Worm (Caenorhabditis elegans) whole organism, early embryonic: Measurements from ENCODE around the gene hal-2.

Source experiments
- B0310.2 ChIP-seq: sonication (generic microtip); optimal IDR thresholded peaks from 2 replicates; lab custom pipeline; 2016; ENCODE audit warnings: mild to moderate bottlenecking, missing genetic modification characterization, missing compliant biosample characterization
- F13C5.2 ChIP-seq: sonication (generic microtip); optimal IDR thresholded peaks from 2 replicates; lab custom pipeline; 2017; ENCODE audit warnings: mild to moderate bottlenecking, missing genetic modification characterization, inconsistent platforms, missing compliant biosample characterization
- ama-1 ChIP-seq: fragments of 150-350 bp; optimal IDR thresholded peaks from 2 replicates; lab custom pipeline; 2014
- ceh-36 ChIP-seq: sonication (generic microtip); optimal IDR thresholded peaks from 2 replicates; lab custom pipeline; 2016; ENCODE audit warnings: missing genetic modification characterization, inconsistent platforms, missing compliant biosample characterization
- ets-7 ChIP-seq: sonication (generic microtip); optimal IDR thresholded peaks from 2 replicates; lab custom pipeline; 2016; ENCODE audit warnings: missing genotype, missing genetic modification characterization, missing compliant biosample characterization
- flt-1 ChIP-seq: fragments of 200-800 bp; sonication (Bioruptor generic); IDR thresholded peaks from 2 replicates; pipeline ENCODE4 v1.3.6; 2022; ENCODE audit warnings: missing genetic modification characterization, missing compliant biosample characterization
- hmbx-1 ChIP-seq: sonication (generic microtip); optimal IDR thresholded peaks from 2 replicates; lab custom pipeline; 2016; ENCODE audit warnings: mild to moderate bottlenecking, missing genetic modification characterization, missing compliant biosample characterization
- pes-1 ChIP-seq: fragments of 200-800 bp; sonication (Bioruptor generic); IDR thresholded peaks from 2 replicates; pipeline ENCODE4 v1.3.6; 2022; ENCODE audit warnings: missing genetic modification reagents, missing genetic modification characterization, missing compliant biosample characterization
- tbx-37 ChIP-seq: fragments of 200-800 bp; sonication (Bioruptor generic); conservative IDR thresholded peaks from 2 replicates; pipeline ENCODE4 v1.3.6; 2022; ENCODE audit warnings: missing genetic modification reagents, missing genetic modification characterization, missing compliant biosample characterization

- TF ChIP-seq ceh-36: no peak
- TF ChIP-seq ama-1 (lab: Kevin White, UChicago): no peak
- no peak for TF ChIP-seq pes-1 (GFP tag; lab: Robert Waterston, UW)
- no peak for TF ChIP-seq tbx-37 (GFP tag; lab: Robert Waterston, UW)
- no peak for TF ChIP-seq F13C5.2 (tag; lab: Kevin White, UChicago)
- TF ChIP-seq B0310.2 (tag; lab: Kevin White, UChicago): no peak
- TF ChIP-seq ets-7 (tag; lab: Kevin White, UChicago): no peak
- no peak for TF ChIP-seq hmbx-1
- TF ChIP-seq flt-1 (GFP tag; lab: Robert Waterston, UW): no peak
Measured at ce11 chrIII:10090685-10091084, 2.0 kb upstream of the hal-2 start, which contains the start of gene gtf-2H2C.
